Worm (Caenorhabditis elegans) whole organism, L2 larva: Measurements from ENCODE around the gene chkr-1.
"Not testable (repeated sequence)": the region's sequence is repeated elsewhere in the genome, so short reads cannot be mapped to it uniquely, and the experiment has no call there.

Experiments
- C34F6.9 ChIP-seq: fragments of 150-350 bp; optimal IDR thresholded peaks from 2 replicates; lab custom pipeline; 2014; ENCODE audit warnings: missing biosample characterization, missing genetic modification characterization
- R02D3.7 ChIP-seq: fragments of 150-350 bp; optimal IDR thresholded peaks from 2 replicates; lab custom pipeline; 2014; ENCODE audit warnings: missing biosample characterization, missing genetic modification characterization
- Y55F3AM.14 ChIP-seq: fragments of 200-800 bp; sonication (Bioruptor generic); optimal IDR thresholded peaks from 2 replicates; lab custom pipeline; 2018; ENCODE audit warnings: mild to moderate bottlenecking, missing genetic modification characterization, missing compliant biosample characterization
- alr-1 ChIP-seq: fragments of 150-350 bp; optimal IDR thresholded peaks from 2 replicates; lab custom pipeline; 2014; ENCODE audit warnings: missing biosample characterization, missing genetic modification characterization
- blmp-1 ChIP-seq: sonication (generic microtip); optimal IDR thresholded peaks from 2 replicates; lab custom pipeline; 2017; ENCODE audit warnings: missing genetic modification characterization, mild to moderate bottlenecking, missing compliant biosample characterization, antibody characterized with exemption, moderate library complexity; ENCODE audit not compliant: insufficient read depth
- dmd-4 ChIP-seq: sonication (generic microtip); optimal IDR thresholded peaks from 2 replicates; lab custom pipeline; 2017; ENCODE audit warnings: missing biosample characterization, missing genetic modification characterization
- elt-1 ChIP-seq: fragments of 150-350 bp; optimal IDR thresholded peaks from 2 replicates; lab custom pipeline; 2014; ENCODE audit warnings: missing biosample characterization, missing genetic modification characterization
- elt-3 ChIP-seq: sonication (generic microtip); optimal IDR thresholded peaks from 2 replicates; lab custom pipeline; 2017; ENCODE audit warnings: missing biosample characterization, missing genetic modification characterization
- fos-1 ChIP-seq: fragments of 150-350 bp; optimal IDR thresholded peaks from 2 replicates; lab custom pipeline; 2014; ENCODE audit warnings: missing biosample characterization, missing genetic modification characterization
- lin-11 ChIP-seq: fragments of 150-350 bp; sonication (generic microtip); optimal IDR thresholded peaks from 2 replicates; lab custom pipeline; 2014; ENCODE audit warnings: missing biosample characterization, missing genetic modification characterization, inconsistent platforms, mixed read lengths
- lin-13 ChIP-seq: fragments of 150-350 bp; optimal IDR thresholded peaks from 2 replicates; lab custom pipeline; 2014; ENCODE audit warnings: missing biosample characterization, missing genetic modification reagents, missing genetic modification characterization
- lin-39 ChIP-seq: fragments of 150-350 bp; optimal IDR thresholded peaks from 2 replicates; lab custom pipeline; 2014; ENCODE audit warnings: missing biosample characterization, missing genetic modification reagents, missing genetic modification characterization
- lsy-2 ChIP-seq, 2 experiments: fragments of 150-350 bp in 1 of 2; sonication (generic microtip) in 1 of 2; optimal IDR thresholded peaks; 2 replicates each; lab custom pipeline; 2014 to 2017; ENCODE audit warnings: missing biosample characterization in 2 of 2, missing genetic modification characterization in 2 of 2
- mab-5 ChIP-seq: fragments of 150-350 bp; optimal IDR thresholded peaks from 2 replicates; lab custom pipeline; 2014; ENCODE audit warnings: missing biosample characterization, missing genetic modification characterization
- mbf-1 ChIP-seq: sonication (generic microtip); optimal IDR thresholded peaks from 2 replicates; lab custom pipeline; 2017; ENCODE audit warnings: missing biosample characterization, missing genetic modification characterization
- nhr-10 ChIP-seq: sonication (generic microtip); optimal IDR thresholded peaks from 2 replicates; lab custom pipeline; 2017; ENCODE audit warnings: missing biosample characterization, missing genetic modification characterization
- nhr-11 ChIP-seq: fragments of 150-350 bp; optimal IDR thresholded peaks from 2 replicates; lab custom pipeline; 2014; ENCODE audit warnings: missing biosample characterization, missing genetic modification characterization
- nhr-23 ChIP-seq: fragments of 150-350 bp; optimal IDR thresholded peaks from 2 replicates; lab custom pipeline; 2014; ENCODE audit warnings: missing biosample characterization, missing genetic modification reagents, missing genetic modification characterization
- nhr-237 ChIP-seq: fragments of 150-350 bp; optimal IDR thresholded peaks from 2 replicates; lab custom pipeline; 2014; ENCODE audit warnings: missing biosample characterization, missing genetic modification characterization
- nhr-25 ChIP-seq: fragments of 150-350 bp; sonication (generic microtip); optimal IDR thresholded peaks from 3 replicates; lab custom pipeline; 2014; ENCODE audit warnings: missing biosample characterization, missing genetic modification characterization
- nhr-6 ChIP-seq: fragments of 150-350 bp; optimal IDR thresholded peaks from 2 replicates; lab custom pipeline; 2014; ENCODE audit warnings: missing biosample characterization, missing genetic modification characterization
- peb-1 ChIP-seq: fragments of 150-350 bp; optimal IDR thresholded peaks from 2 replicates; lab custom pipeline; 2014; ENCODE audit warnings: missing biosample characterization, missing genetic modification characterization
- sem-4 ChIP-seq: fragments of 150-350 bp; optimal IDR thresholded peaks from 2 replicates; lab custom pipeline; 2014; ENCODE audit warnings: missing biosample characterization, missing genetic modification reagents, missing genetic modification characterization
- sma-3 ChIP-seq: sonication (generic microtip); optimal IDR thresholded peaks from 2 replicates; lab custom pipeline; 2016; ENCODE audit warnings: missing genetic modification reagents, missing genetic modification characterization, missing compliant biosample characterization
- unc-39 ChIP-seq: fragments of 150-350 bp; optimal IDR thresholded peaks from 2 replicates; lab custom pipeline; 2014; ENCODE audit warnings: missing biosample characterization, missing genetic modification characterization
- unc-55 ChIP-seq: fragments of 150-350 bp; sonication (generic microtip); optimal IDR thresholded peaks from 3 replicates; lab custom pipeline; 2014; ENCODE audit warnings: missing biosample characterization, missing genetic modification reagents, missing genetic modification characterization
- zag-1 ChIP-seq: fragments of 150-350 bp; optimal IDR thresholded peaks from 2 replicates; lab custom pipeline; 2014; ENCODE audit warnings: missing biosample characterization, missing genetic modification characterization
- ztf-1 ChIP-seq: fragments of 200-800 bp; sonication (Bioruptor generic); conservative IDR thresholded peaks from 2 replicates; pipeline ENCODE4 v1.3.6; 2022; ENCODE audit warnings: missing genetic modification characterization, missing compliant biosample characterization
- ztf-11 ChIP-seq: sonication (generic microtip); optimal IDR thresholded peaks from 2 replicates; lab custom pipeline; 2017; ENCODE audit warnings: missing biosample characterization, missing genetic modification characterization
- ztf-4 ChIP-seq: fragments of 150-350 bp; optimal IDR thresholded peaks from 2 replicates; lab custom pipeline; 2014; ENCODE audit warnings: missing biosample characterization, missing genetic modification characterization

Gene chkr-1

ce11 chrX:182119-182741, at the start of gene chkr-1, which contains the start of gene T08D2.6:
Gene chkr-1 (plus strand): TSS chrX:182691.
Gene T08D2.6 (minus strand): TSS chrX:182169.
- TF ChIP-seq peb-1 (tag; lab: Kevin White, UChicago); nhr-237 (tag; lab: Kevin White, UChicago); Y55F3AM.14 (GFP tag; lab: Kevin White, UChicago): not testable (repeated sequence)

ce11 chrX:141149-141548, 41.3 kb upstream of the chkr-1 start, which contains the start of gene Y73B3A.8:
Gene Y73B3A.8 (minus strand): TSS chrX:141249.
- TF ChIP-seq nhr-11, result no peak

ce11 chrX:146832-147231, 35.7 kb upstream of the chkr-1 start:
- TF ChIP-seq ztf-11 (no peak), lsy-2 (tag; optimal IDR thresholded peaks at IDR 0.05; lab: Kevin White, UChicago) (peak in 1 of 2 experiments; percentile 21), R02D3.7 (tag; lab: Kevin White, UChicago) (no peak), lin-11 (no peak), lin-13 (GFP tag; lab: Kevin White, UChicago) (peak; percentile 20), elt-1 (no peak), unc-39 (tag; lab: Kevin White, UChicago) (no peak), nhr-6 (no peak), C34F6.9 (tag; lab: Kevin White, UChicago) (peak; percentile 1), unc-55 (GFP tag; lab: Kevin White, UChicago) (peak; percentile 25), sem-4 (tag; lab: Kevin White, UChicago) (no peak), lin-39 (no peak), ztf-4 (no peak)

- TF ChIP-seq unc-39 (tag; lab: Kevin White, UChicago) (no peak), nhr-25 (no peak), nhr-10 (tag; lab: Kevin White, UChicago) (no peak), lin-39 (no peak), Y55F3AM.14 (GFP tag; lab: Kevin White, UChicago) (no peak), ztf-4 (no peak), dmd-4 (tag; lab: Kevin White, UChicago) (no peak), nhr-11 (no peak), alr-1 (tag; lab: Kevin White, UChicago) (no peak), C34F6.9 (tag; lab: Kevin White, UChicago) (no peak), zag-1 (tag; lab: Kevin White, UChicago) (no peak), nhr-6 (no peak)
Measured at ce11 chrX:147824-148223, 34.7 kb upstream of the chkr-1 start, which contains the start of gene Y73B3A.11. Gene Y73B3A.11 (plus strand): TSS chrX:148124.

ce11 chrX:163034-163433, 19.5 kb upstream of the chkr-1 start, which contains the start of gene tmed-12:
Gene tmed-12 (minus strand): TSS chrX:163134.
- TF ChIP-seq mab-5 (tag; lab: Kevin White, UChicago); C34F6.9 (tag; lab: Kevin White, UChicago); nhr-11: not testable (repeated sequence)

- TF ChIP-seq mbf-1 (tag; lab: Kevin White, UChicago), result no peak
- TF ChIP-seq fos-1 (tag; lab: Kevin White, UChicago), result no peak
- no peak for TF ChIP-seq ztf-1 (GFP tag; lab: Robert Waterston, UW)
- no peak for TF ChIP-seq blmp-1 (tag; lab: Kevin White, UChicago)
- no peak for TF ChIP-seq elt-3
- TF ChIP-seq sma-3 (GFP tag; lab: Kevin White, UChicago), result no peak
- no peak for TF ChIP-seq zag-1 (tag; lab: Kevin White, UChicago)
- no peak for TF ChIP-seq nhr-23 (tag; lab: Kevin White, UChicago)
Measured at ce11 chrX:177075-177474, 5.4 kb upstream of the chkr-1 start, which contains the start of the genes T08D2.5 and T08D2.4. Gene T08D2.5 (plus strand): TSS chrX:177375. Gene T08D2.4 (plus strand): TSS chrX:177396.
